Worm (Caenorhabditis elegans): Measurements from ENCODE around the gene mlt-3.
"Not testable (repeated sequence)": the region's sequence is repeated elsewhere in the genome, so short reads cannot be mapped to it uniquely, and the experiment has no call there.

mlt-3 gene

ce11 chrIV:12198816-12199215 lies 28.1 kb downstream of the mlt-3 start:
- TF ChIP-seq tab-1 (GFP tag; IDR thresholded peaks at IDR 0.05) (no peak), ref-1 (GFP tag; conservative IDR thresholded peaks at IDR 0.05) (no peak), ztf-29 (GFP tag; IDR thresholded peaks at IDR 0.05) (no peak), cog-1 (tag; optimal IDR thresholded peaks at IDR 0.05) (no peak), ztf-23 (GFP tag; IDR thresholded peaks at IDR 0.05) (no peak), med-1 (GFP tag; optimal IDR thresholded peaks at IDR 0.05; ENCODE audit: insufficient read depth) (no peak), klf-2 (GFP tag; conservative IDR thresholded peaks at IDR 0.05) (no peak), flt-1 (GFP tag; IDR thresholded peaks at IDR 0.05) (no peak), T22C8.4 (GFP tag; IDR thresholded peaks at IDR 0.05) (no peak)

ce11 chrIV:12197679-12198078 lies 29.2 kb downstream of the mlt-3 start:
- TF ChIP-seq tab-1 (GFP tag; IDR thresholded peaks at IDR 0.05): no peak
- TF ChIP-seq ztf-29 (GFP tag; IDR thresholded peaks at IDR 0.05): no peak
- no peak for TF ChIP-seq cog-1 (tag; optimal IDR thresholded peaks at IDR 0.05)
- TF ChIP-seq flt-1 (GFP tag; IDR thresholded peaks at IDR 0.05): no peak
- no peak for TF ChIP-seq klf-2 (GFP tag; conservative IDR thresholded peaks at IDR 0.05)
- no peak for TF ChIP-seq med-1 (GFP tag; optimal IDR thresholded peaks at IDR 0.05; ENCODE audit: insufficient read depth)
- TF ChIP-seq ref-1 (GFP tag; conservative IDR thresholded peaks at IDR 0.05): no peak

ce11 chrIV:12196608-12197007 lies 30.3 kb downstream of the mlt-3 start:
- TF ChIP-seq ztf-29 (GFP tag; IDR thresholded peaks at IDR 0.05): no peak
- no peak for TF ChIP-seq cog-1 (tag; optimal IDR thresholded peaks at IDR 0.05)
- no peak for TF ChIP-seq ztf-23 (GFP tag; IDR thresholded peaks at IDR 0.05)
- TF ChIP-seq klf-2 (GFP tag; conservative IDR thresholded peaks at IDR 0.05): no peak
- no peak for TF ChIP-seq T22C8.4 (GFP tag; IDR thresholded peaks at IDR 0.05)
- no peak for TF ChIP-seq ref-1 (GFP tag; conservative IDR thresholded peaks at IDR 0.05)
- no peak for TF ChIP-seq tab-1 (GFP tag; IDR thresholded peaks at IDR 0.05)
- no peak for TF ChIP-seq med-1 (GFP tag; optimal IDR thresholded peaks at IDR 0.05; ENCODE audit: insufficient read depth)
- no peak for TF ChIP-seq flt-1 (GFP tag; IDR thresholded peaks at IDR 0.05)

- TF ChIP-seq flt-1 (GFP tag; IDR thresholded peaks at IDR 0.05) (no peak), klf-2 (GFP tag; conservative IDR thresholded peaks at IDR 0.05) (no peak), med-1 (GFP tag; optimal IDR thresholded peaks at IDR 0.05; ENCODE audit: insufficient read depth) (no peak)
These were observed 32.2 kb downstream of the mlt-3 start for ce11 chrIV:12194668-12195067.

- TF ChIP-seq ztf-23 (GFP tag; IDR thresholded peaks at IDR 0.05): no peak
- no peak for TF ChIP-seq T22C8.4 (GFP tag; IDR thresholded peaks at IDR 0.05)
- TF ChIP-seq klf-2 (GFP tag; conservative IDR thresholded peaks at IDR 0.05): no peak
- no peak for TF ChIP-seq med-1 (GFP tag; optimal IDR thresholded peaks at IDR 0.05; ENCODE audit: insufficient read depth)
- TF ChIP-seq cog-1 (tag; optimal IDR thresholded peaks at IDR 0.05): no peak
- TF ChIP-seq flt-1 (GFP tag; IDR thresholded peaks at IDR 0.05): no peak
- no peak for TF ChIP-seq ztf-29 (GFP tag; IDR thresholded peaks at IDR 0.05)
- no peak for TF ChIP-seq tab-1 (GFP tag; IDR thresholded peaks at IDR 0.05)
- TF ChIP-seq ref-1 (GFP tag; conservative IDR thresholded peaks at IDR 0.05): no peak
These were observed 33.6 kb downstream of the mlt-3 start for ce11 chrIV:12193338-12193737.

- TF ChIP-seq tab-1 (GFP tag; IDR thresholded peaks at IDR 0.05) (no peak), flt-1 (GFP tag; IDR thresholded peaks at IDR 0.05) (no peak), ref-1 (GFP tag; conservative IDR thresholded peaks at IDR 0.05) (no peak), ztf-29 (GFP tag; IDR thresholded peaks at IDR 0.05) (no peak), med-1 (GFP tag; optimal IDR thresholded peaks at IDR 0.05; ENCODE audit: insufficient read depth) (no peak), klf-2 (GFP tag; conservative IDR thresholded peaks at IDR 0.05) (no peak), T22C8.4 (GFP tag; IDR thresholded peaks at IDR 0.05) (no peak), cog-1 (tag; optimal IDR thresholded peaks at IDR 0.05) (no peak), ztf-23 (GFP tag; IDR thresholded peaks at IDR 0.05) (no peak)
These were observed 34.7 kb downstream of the mlt-3 start for ce11 chrIV:12192104-12192763.

- TF ChIP-seq ztf-29 (GFP tag; IDR thresholded peaks at IDR 0.05); ztf-23 (GFP tag; IDR thresholded peaks at IDR 0.05); ref-1 (GFP tag; conservative IDR thresholded peaks at IDR 0.05): not testable (repeated sequence)
These were observed 48.7 kb downstream of the mlt-3 start, which contains the start of gene nlr-1 for ce11 chrIV:12178235-12178634. TSS of gene nlr-1 (minus strand) at chrIV:12178335.

Measured in whole organism, midembryonic.